Worm (Caenorhabditis elegans) whole organism, L3 larva: ENCODE results near the gene gfm-1.
A peak's percentile ranks its signal among the peaks of the same experiment; 100 is the strongest.

Source experiments
- ZK546.5 ChIP-seq: sonication (generic microtip); optimal IDR thresholded peaks from 2 replicates; lab custom pipeline; 2017; ENCODE audit warnings: missing biosample characterization, missing genetic modification characterization
- ama-1 ChIP-seq: fragments of 150-350 bp; optimal IDR thresholded peaks from 2 replicates; lab custom pipeline; 2018
- ceh-28 ChIP-seq: fragments of 150-350 bp; optimal IDR thresholded peaks from 2 replicates; lab custom pipeline; 2014; ENCODE audit warnings: missing biosample characterization, missing genetic modification reagents, missing genetic modification characterization
- egl-27 ChIP-seq: sonication (generic microtip); optimal IDR thresholded peaks from 4 replicates; lab custom pipeline; 2017; ENCODE audit warnings: missing biosample characterization, missing genetic modification reagents, missing genetic modification characterization
- egl-5 ChIP-seq: fragments of 150-350 bp; optimal IDR thresholded peaks from 2 replicates; lab custom pipeline; 2017; ENCODE audit warnings: missing biosample characterization, missing genetic modification reagents, missing genetic modification characterization, inconsistent platforms
- elt-1 ChIP-seq: fragments of 150-350 bp; optimal IDR thresholded peaks from 2 replicates; lab custom pipeline; 2014; ENCODE audit warnings: missing biosample characterization, missing genetic modification characterization
- elt-2 ChIP-seq: sonication (generic microtip); optimal IDR thresholded peaks from 2 replicates; lab custom pipeline; 2016; ENCODE audit warnings: missing genetic modification reagents, mild to moderate bottlenecking, missing genetic modification characterization, missing compliant biosample characterization
- eor-1 ChIP-seq, 2 experiments: fragments of 150-350 bp; optimal IDR thresholded peaks; 2 replicates each; lab custom pipeline; 2014 to 2018; ENCODE audit warnings: missing biosample characterization in 2 of 2, missing genetic modification characterization in 2 of 2
- fkh-10 ChIP-seq: sonication (generic microtip); optimal IDR thresholded peaks from 2 replicates; lab custom pipeline; 2017; ENCODE audit warnings: missing biosample characterization, missing genetic modification reagents, missing genetic modification characterization
- fkh-2 ChIP-seq: fragments of 150-350 bp; optimal IDR thresholded peaks from 2 replicates; lab custom pipeline; 2014; ENCODE audit warnings: missing biosample characterization, missing genetic modification reagents, missing genetic modification characterization
- fos-1 ChIP-seq: fragments of 150-350 bp; optimal IDR thresholded peaks from 2 replicates; lab custom pipeline; 2014; ENCODE audit warnings: missing biosample characterization, missing genetic modification characterization
- lin-15B ChIP-seq: fragments of 150-350 bp; optimal IDR thresholded peaks from 2 replicates; lab custom pipeline; 2014; ENCODE audit warnings: missing biosample characterization, missing genetic modification characterization
- lsy-12 ChIP-seq: sonication (generic microtip); optimal IDR thresholded peaks from 2 replicates; lab custom pipeline; 2016; ENCODE audit warnings: mild to moderate bottlenecking, missing genetic modification characterization, missing compliant biosample characterization
- mdl-1 ChIP-seq: fragments of 150-350 bp; optimal IDR thresholded peaks from 2 replicates; lab custom pipeline; 2014; ENCODE audit warnings: missing biosample characterization, missing genetic modification characterization
- mml-1 ChIP-seq: fragments of 150-350 bp; sonication (generic microtip); optimal IDR thresholded peaks from 3 replicates; lab custom pipeline; 2014; ENCODE audit warnings: missing biosample characterization, missing genetic modification characterization
- nhr-11 ChIP-seq: fragments of 150-350 bp; optimal IDR thresholded peaks from 2 replicates; lab custom pipeline; 2014; ENCODE audit warnings: missing biosample characterization, missing genetic modification characterization
- nhr-12 ChIP-seq: fragments of 150-350 bp; optimal IDR thresholded peaks from 2 replicates; lab custom pipeline; 2014; ENCODE audit warnings: missing biosample characterization, missing genetic modification characterization
- nhr-23 ChIP-seq: fragments of 150-350 bp; optimal IDR thresholded peaks from 2 replicates; lab custom pipeline; 2014; ENCODE audit warnings: missing biosample characterization, missing genetic modification reagents, missing genetic modification characterization
- nhr-237 ChIP-seq: fragments of 150-350 bp; optimal IDR thresholded peaks from 2 replicates; lab custom pipeline; 2014; ENCODE audit warnings: missing biosample characterization, missing genetic modification characterization
- nhr-25 ChIP-seq: sonication (generic microtip); optimal IDR thresholded peaks from 2 replicates; lab custom pipeline; 2017; ENCODE audit warnings: missing biosample characterization, missing genetic modification characterization
- nhr-28 ChIP-seq: fragments of 150-350 bp; optimal IDR thresholded peaks from 2 replicates; lab custom pipeline; 2014; ENCODE audit warnings: missing biosample characterization, missing genetic modification characterization
- nhr-43 ChIP-seq: sonication (generic microtip); optimal IDR thresholded peaks from 2 replicates; lab custom pipeline; 2016; ENCODE audit warnings: mild to moderate bottlenecking, missing genetic modification characterization, missing compliant biosample characterization; ENCODE audit not compliant: poor library complexity, severe bottlenecking
- nhr-67 ChIP-seq: fragments of 150-350 bp; optimal IDR thresholded peaks from 2 replicates; lab custom pipeline; 2014; ENCODE audit warnings: missing biosample characterization, missing genetic modification characterization
- nhr-76 ChIP-seq: fragments of 150-350 bp; sonication (generic microtip); optimal IDR thresholded peaks from 5 replicates; lab custom pipeline; 2014; ENCODE audit warnings: missing biosample characterization, missing genetic modification characterization
- nhr-77 ChIP-seq: fragments of 150-350 bp; optimal IDR thresholded peaks from 2 replicates; lab custom pipeline; 2014; ENCODE audit warnings: missing biosample characterization, missing genetic modification characterization
- pha-4 ChIP-seq: fragments of 150-350 bp; optimal IDR thresholded peaks from 2 replicates; lab custom pipeline; 2014; ENCODE audit warnings: missing biosample characterization, missing genetic modification reagents, missing genetic modification characterization
- pqm-1 ChIP-seq: fragments of 150-350 bp; optimal IDR thresholded peaks from 2 replicates; lab custom pipeline; 2017; ENCODE audit warnings: missing biosample characterization, missing genetic modification characterization, inconsistent platforms
- sea-2 ChIP-seq: fragments of 150-350 bp; sonication (generic microtip); optimal IDR thresholded peaks from 4 replicates; lab custom pipeline; 2014; ENCODE audit warnings: missing biosample characterization, missing genetic modification reagents, missing genetic modification characterization
- tbx-2 ChIP-seq: sonication (generic microtip); optimal IDR thresholded peaks from 2 replicates; lab custom pipeline; 2016; ENCODE audit warnings: mild to moderate bottlenecking, missing genetic modification characterization, missing compliant biosample characterization
- unc-62 ChIP-seq: fragments of 150-350 bp; sonication (generic microtip); optimal IDR thresholded peaks from 4 replicates; lab custom pipeline; 2014; ENCODE audit warnings: missing biosample characterization, missing genetic modification reagents, missing genetic modification characterization
- zag-1 ChIP-seq: fragments of 150-350 bp; optimal IDR thresholded peaks from 2 replicates; lab custom pipeline; 2014; ENCODE audit warnings: missing biosample characterization, missing genetic modification characterization
- ztf-11 ChIP-seq: fragments of 150-350 bp; optimal IDR thresholded peaks from 2 replicates; lab custom pipeline; 2014; ENCODE audit warnings: missing biosample characterization, missing genetic modification characterization
- ztf-4 ChIP-seq: fragments of 150-350 bp; optimal IDR thresholded peaks from 2 replicates; lab custom pipeline; 2014; ENCODE audit warnings: missing biosample characterization, missing genetic modification characterization

The gfm-1 gene

DNA sequence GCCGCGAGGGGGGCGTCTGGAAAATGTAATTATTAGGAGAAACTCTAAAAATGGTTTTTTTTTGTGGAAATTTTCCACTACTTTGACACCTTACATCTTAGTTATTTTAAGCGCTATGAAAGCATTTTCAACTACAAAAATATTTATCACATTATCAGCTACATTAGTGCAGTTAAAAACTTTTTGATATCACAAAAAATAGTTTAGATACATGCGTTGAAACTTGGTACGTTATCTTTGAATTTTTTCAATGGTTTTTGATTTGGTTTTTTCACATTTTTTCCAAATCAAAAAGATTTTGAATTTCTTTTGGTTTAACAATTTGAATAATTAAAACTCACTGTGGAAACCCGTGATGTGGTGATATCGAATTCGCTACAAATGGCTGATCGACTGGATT lies 45.7 kb downstream of the gfm-1 start:
- TF ChIP-seq fos-1 (tag; lab: Kevin White, UChicago) (no peak), nhr-12 (tag; lab: Kevin White, UChicago) (no peak), egl-5 (tag; lab: Kevin White, UChicago) (no peak), eor-1 (tag; optimal IDR thresholded peaks at IDR 0.05; lab: Kevin White, UChicago) (no peak), nhr-11 (tag; lab: Kevin White, UChicago) (no peak), ZK546.5 (tag; lab: Kevin White, UChicago) (no peak), mml-1 (tag; lab: Kevin White, UChicago) (no peak), sea-2 (GFP tag; lab: Kevin White, UChicago) (no peak), ceh-28 (tag; lab: Kevin White, UChicago) (no peak), nhr-43 (no peak), unc-62 (GFP tag; lab: Kevin White, UChicago) (no peak), lin-15B (tag; lab: Kevin White, UChicago) (no peak)

ce11 chrII:13164062-13164461 lies 46.8 kb downstream of the gfm-1 start:
- TF ChIP-seq nhr-76 (tag; lab: Kevin White, UChicago) (no peak), elt-1 (tag; lab: Kevin White, UChicago) (no peak), lsy-12 (no peak), tbx-2 (tag; lab: Kevin White, UChicago) (no peak), ztf-11 (tag; lab: Kevin White, UChicago) (no peak), fkh-10 (GFP tag; lab: Kevin White, UChicago) (no peak)

- TF ChIP-seq elt-2 (peak; percentile 66), nhr-237 (no peak), nhr-28 (tag; lab: Kevin White, UChicago) (no peak), nhr-43 (peak; percentile 7), ZK546.5 (tag; lab: Kevin White, UChicago) (no peak)
Measured at ce11 chrII:13165683-13166259, 48.5 kb downstream of the gfm-1 start, which contains the start of gene moe-3. TSS of gene moe-3 (minus strand) at chrII:13165733.

ce11 chrII:13167493-13167892 lies 50.2 kb downstream of the gfm-1 start:
- no peak for TF ChIP-seq ama-1 (lab: Kevin White, UChicago)
- no peak for TF ChIP-seq fkh-2 (tag; lab: Kevin White, UChicago)
- TF ChIP-seq nhr-25, result peak; percentile 76
- TF ChIP-seq nhr-76 (tag; lab: Kevin White, UChicago), result no peak
- TF ChIP-seq nhr-67, result no peak
- TF ChIP-seq egl-27 (tag; lab: Kevin White, UChicago), result no peak

DNA sequence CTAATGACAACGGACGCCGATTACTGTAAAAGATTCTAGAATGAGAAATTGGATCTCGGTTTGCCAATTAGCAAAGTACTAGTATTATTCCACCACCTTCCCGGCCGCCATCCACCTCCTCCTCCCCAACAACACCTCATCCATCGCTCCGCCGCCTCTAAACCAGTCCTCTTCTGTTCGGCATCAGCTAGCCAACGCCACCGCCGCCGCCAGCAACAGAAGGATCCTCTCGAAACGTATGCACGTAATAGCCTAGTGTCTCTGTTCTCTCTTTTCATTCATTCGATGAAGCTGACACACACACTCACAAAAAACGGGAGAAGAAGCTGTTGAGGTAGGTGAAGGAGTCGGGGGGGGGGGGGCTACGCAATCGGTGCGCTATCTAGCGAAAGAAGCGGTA lies 53.4 kb downstream of the gfm-1 start:
- TF ChIP-seq nhr-77 (tag; lab: Kevin White, UChicago) (no peak), mdl-1 (tag; lab: Kevin White, UChicago) (no peak), pqm-1 (tag; lab: Kevin White, UChicago) (no peak), sea-2 (GFP tag; lab: Kevin White, UChicago) (no peak), ztf-4 (tag; lab: Kevin White, UChicago) (no peak), zag-1 (no peak), elt-1 (tag; lab: Kevin White, UChicago) (no peak), pha-4 (no peak), eor-1 (tag; optimal IDR thresholded peaks at IDR 0.05; lab: Kevin White, UChicago) (no peak), nhr-76 (tag; lab: Kevin White, UChicago) (no peak), egl-5 (tag; lab: Kevin White, UChicago) (no peak), lin-15B (tag; lab: Kevin White, UChicago) (no peak), nhr-23 (tag; lab: Kevin White, UChicago) (no peak)
